Worm (Caenorhabditis elegans): ENCODE results near the gene scl-7.

The scl-7 gene

ce11 chrIV:13056026-13056425, 14.2 kb upstream of the scl-7 start, which contains the start of gene scl-1:
TSS of gene scl-1 (plus strand) at chrIV:13056326.
- no peak for TF ChIP-seq vab-15 (tag; optimal IDR thresholded peaks at IDR 0.05)
- no peak for TF ChIP-seq F16B12.6 (tag; optimal IDR thresholded peaks at IDR 0.05)
- no peak for TF ChIP-seq ztf-4 (tag; optimal IDR thresholded peaks at IDR 0.05)
- no peak for TF ChIP-seq ceh-88 (GFP tag; IDR thresholded peaks at IDR 0.05)
- no peak for TF ChIP-seq nhr-90 (tag; optimal IDR thresholded peaks at IDR 0.05; ENCODE audit: poor library complexity)
- TF ChIP-seq mep-1 (tag; optimal IDR thresholded peaks at IDR 0.05), result no peak
- TF ChIP-seq ceh-63 (GFP tag; optimal IDR thresholded peaks at IDR 0.05), result no peak
- no peak for TF ChIP-seq nhr-71 (tag; optimal IDR thresholded peaks at IDR 0.05)
- no peak for TF ChIP-seq nhr-11 (tag; optimal IDR thresholded peaks at IDR 0.05)

- peak; percentile 99 for TF ChIP-seq elt-2 (tag; optimal IDR thresholded peaks at IDR 0.05)
- TF ChIP-seq mdl-1 (tag; optimal IDR thresholded peaks at IDR 0.05), result peak in 1 of 2 experiments; percentile 0
- TF ChIP-seq jun-1 (tag; optimal IDR thresholded peaks at IDR 0.05), result peak; percentile 80
- peak in 1 of 2 experiments; percentile 36 for TF ChIP-seq lin-35 (GFP tag; optimal IDR thresholded peaks at IDR 0.05)
- no peak for TF ChIP-seq pax-3 (tag; optimal IDR thresholded peaks at IDR 0.05)
- no peak for TF ChIP-seq efl-1 (optimal IDR thresholded peaks at IDR 0.05)
- peak in 1 of 2 experiments; percentile 35 for TF ChIP-seq efl-1 (GFP tag; optimal IDR thresholded peaks at IDR 0.05 in 1 of 2)
- TF ChIP-seq tlp-1 (tag; optimal IDR thresholded peaks at IDR 0.05), result peak; percentile 68
- TF ChIP-seq alr-1 (tag; optimal IDR thresholded peaks at IDR 0.05; ENCODE audit: borderline replicate concordance), result no peak
Observed at ce11 chrIV:13057418-13057817, 12.8 kb upstream of the scl-7 start, which contains the start of gene scl-2. TSS of gene scl-2 (plus strand) at chrIV:13057710.

ce11 chrIV:13059284-13059683, 11.0 kb upstream of the scl-7 start, which contains the start of gene scl-3:
TSS of gene scl-3 (plus strand) at chrIV:13059584.
- no peak for TF ChIP-seq nhr-11 (tag; optimal IDR thresholded peaks at IDR 0.05)
- TF ChIP-seq unc-86 (tag; optimal IDR thresholded peaks at IDR 0.05), result no peak
- no peak for TF ChIP-seq nhr-12 (tag; optimal IDR thresholded peaks at IDR 0.05)
- TF ChIP-seq dpl-1 (GFP tag; optimal IDR thresholded peaks at IDR 0.05), result no peak

ce11 chrIV:13063714-13064113, 6.5 kb upstream of the scl-7 start, which contains the start of gene scl-5:
TSS of gene scl-5 (plus strand) at chrIV:13064014.
- TF ChIP-seq pqm-1 (tag; optimal IDR thresholded peaks at IDR 0.05) (no peak), zag-1 (tag; optimal IDR thresholded peaks at IDR 0.05) (no peak), pag-3 (tag; optimal IDR thresholded peaks at IDR 0.05; ENCODE audit: borderline replicate concordance, insufficient read depth) (no peak), nhr-28 (tag; optimal IDR thresholded peaks at IDR 0.05) (no peak), nhr-20 (tag; optimal IDR thresholded peaks at IDR 0.05) (no peak), jun-1 (tag; optimal IDR thresholded peaks at IDR 0.05) (no peak), alr-1 (tag; optimal IDR thresholded peaks at IDR 0.05; ENCODE audit: borderline replicate concordance) (no peak), elt-3 (tag; optimal IDR thresholded peaks at IDR 0.05) (no peak), nhr-90 (tag; optimal IDR thresholded peaks at IDR 0.05; ENCODE audit: poor library complexity) (no peak), lin-35 (GFP tag; optimal IDR thresholded peaks at IDR 0.05) (no peak), sptf-1 (tag; optimal IDR thresholded peaks at IDR 0.05) (no peak), mab-9 (GFP tag; IDR thresholded peaks at IDR 0.05) (no peak), fkh-10 (GFP tag; optimal IDR thresholded peaks at IDR 0.05) (no peak), hlh-4 (tag; optimal IDR thresholded peaks at IDR 0.05) (no peak), sox-4 (tag; optimal IDR thresholded peaks at IDR 0.05) (no peak)

ce11 chrIV:13066044-13066443, 4.2 kb upstream of the scl-7 start:
- TF ChIP-seq lin-14 (GFP tag; optimal IDR thresholded peaks at IDR 0.05), result no peak
- TF ChIP-seq ceh-63 (GFP tag; optimal IDR thresholded peaks at IDR 0.05), result no peak
- TF ChIP-seq efl-3 (GFP tag; optimal IDR thresholded peaks at IDR 0.05), result no peak
- TF ChIP-seq egl-13 (tag; optimal IDR thresholded peaks at IDR 0.05), result no peak
- no peak for TF ChIP-seq ztf-4 (tag; optimal IDR thresholded peaks at IDR 0.05)

Measured in whole organism, L1 larva.